Fruit fly (Drosophila melanogaster) Kc167 (cell line): Measurements from ENCODE around the gene Prps.

Source experiments
- Myc ChIP-seq: fragments of >200 bp; optimal IDR thresholded peaks from 2 replicates; lab custom pipeline; 2017; ENCODE audit warnings: missing external identifiers
- Sin3A ChIP-seq: fragments of >200 bp; optimal IDR thresholded peaks from 2 replicates; lab custom pipeline; 2018; ENCODE audit warnings: missing external identifiers
- h ChIP-seq: fragments of >200 bp; optimal IDR thresholded peaks from 3 replicates; lab custom pipeline; 2018; ENCODE audit warnings: missing external identifiers

- TF ChIP-seq Myc (lab: Kevin White, UChicago): no peak
- TF ChIP-seq Sin3A (lab: Kevin White, UChicago): no peak
- no peak for TF ChIP-seq h (lab: Kevin White, UChicago)
These were observed 52.7 kb downstream of the Prps start, which contains the start of gene CNMaR for dm6 chr3L:9643762-9644161.
